Fruit fly (Drosophila melanogaster): ENCODE data around the gene CG15317.

Gene CG15317

dm6 chrX:9600083-9600817 lies 43.9 kb upstream of the CG15317 start (continued):
- TF ChIP-seq CG14667 (GFP tag; IDR thresholded peaks at IDR 0.05) (0 out of 2 replicates have a peak, but pooled peaks have one; percentile 40), nerfin-1 (tag; optimal IDR thresholded peaks at IDR 0.05) (peak; percentile 64), disco-r (GFP tag; optimal IDR thresholded peaks at IDR 0.05) (peak; percentile 48), sima (GFP tag; optimal IDR thresholded peaks at IDR 0.05) (peak; percentile 43), CG3065 (GFP tag; optimal IDR thresholded peaks at IDR 0.05) (peak; percentile 14), CG34224 (GFP tag; IDR thresholded peaks at IDR 0.05; ENCODE audit: partially characterized antibody) (no peak), danr (GFP tag; IDR thresholded peaks at IDR 0.05) (0 out of 2 replicates have a peak, but pooled peaks have one; percentile 28), Usf (GFP tag; optimal IDR thresholded peaks at IDR 0.05) (peak; percentile 40), CG15479 (GFP tag; optimal IDR thresholded peaks at IDR 0.05) (no peak), tap (tag; optimal IDR thresholded peaks at IDR 0.05) (peak; percentile 44), nmo (GFP tag; optimal IDR thresholded peaks at IDR 0.05) (peak; percentile 89), CG14965 (GFP tag; optimal IDR thresholded peaks at IDR 0.05; ENCODE audit: borderline replicate concordance) (no peak), CG11247 (GFP tag; IDR thresholded peaks at IDR 0.05) (0 out of 2 replicates have a peak, but pooled peaks have one; percentile 34), CG10321 (GFP tag; IDR thresholded peaks at IDR 0.05) (no peak), CG15011 (GFP tag; optimal IDR thresholded peaks at IDR 0.05) (no peak), pnt (GFP tag; optimal IDR thresholded peaks at IDR 0.05) (peak; percentile 71), ato (GFP tag; IDR thresholded peaks at IDR 0.05; ENCODE audit: partially characterized antibody) (no peak), tx (GFP tag; optimal IDR thresholded peaks at IDR 0.05) (peak; percentile 44), hbn (GFP tag; IDR thresholded peaks at IDR 0.05; ENCODE audit: partially characterized antibody) (no peak), CG6689 (GFP tag; IDR thresholded peaks at IDR 0.05) (peak; percentile 73), CG2712 (tag; optimal IDR thresholded peaks at IDR 0.05) (peak; percentile 77), dati (GFP tag; IDR thresholded peaks at IDR 0.05) (no peak), CG17385 (GFP tag; optimal IDR thresholded peaks at IDR 0.05) (peak; percentile 74), CG4854 (GFP tag; optimal IDR thresholded peaks at IDR 0.05) (peak; percentile 49), CG4424 (GFP tag; optimal IDR thresholded peaks at IDR 0.05) (peak; percentile 71), Stat92E (GFP tag; optimal IDR thresholded peaks at IDR 0.05) (no peak), ap (GFP tag; IDR thresholded peaks at IDR 0.05) (peak; percentile 37; the same call in 1 of the 2 replicates), CG1233 (GFP tag; optimal IDR thresholded peaks at IDR 0.05) (peak; percentile 64), CG3726 (GFP tag; IDR thresholded peaks at IDR 0.05) (no peak)

- no peak for TF ChIP-seq CG5245 (GFP tag; optimal IDR thresholded peaks at IDR 0.05)
- TF ChIP-seq bbx (GFP tag; IDR thresholded peaks at IDR 0.05; ENCODE audit: partially characterized antibody) = no peak
- TF ChIP-seq amos (GFP tag; IDR thresholded peaks at IDR 0.05; ENCODE audit: partially characterized antibody) = no peak
- no peak for TF ChIP-seq Scr (GFP tag; IDR thresholded peaks at IDR 0.05; ENCODE audit: partially characterized antibody)
- TF ChIP-seq HmgD (GFP tag; optimal IDR thresholded peaks at IDR 0.05) = no peak
- no peak for TF ChIP-seq ems (GFP tag; optimal IDR thresholded peaks at IDR 0.05)
- TF ChIP-seq CG14965 (GFP tag; optimal IDR thresholded peaks at IDR 0.05; ENCODE audit: borderline replicate concordance) = no peak
- TF ChIP-seq ham (GFP tag; IDR thresholded peaks at IDR 0.05) = no peak
- TF ChIP-seq CG13296 (GFP tag; optimal IDR thresholded peaks at IDR 0.05) = no peak
- TF ChIP-seq ac (GFP tag; optimal IDR thresholded peaks at IDR 0.05) = no peak
- TF ChIP-seq GATAe (GFP tag; conservative IDR thresholded peaks at IDR 0.05) = 0 out of 2 replicates have a peak, but pooled peaks have one; percentile 16
- TF ChIP-seq insv (GFP tag; optimal IDR thresholded peaks at IDR 0.05) = no peak
- no peak for TF ChIP-seq CG16863 (GFP tag; optimal IDR thresholded peaks at IDR 0.05)
- TF ChIP-seq CG18011 (GFP tag; optimal IDR thresholded peaks at IDR 0.05) = no peak
- no peak for TF ChIP-seq CG12659 (GFP tag; optimal IDR thresholded peaks at IDR 0.05)
- TF ChIP-seq CG1647 (GFP tag; optimal IDR thresholded peaks at IDR 0.05) = no peak
- no peak for TF ChIP-seq caup (GFP tag; optimal IDR thresholded peaks at IDR 0.05; ENCODE audit: severe bottlenecking)
- peak; percentile 69 for TF ChIP-seq Vsx1 (GFP tag; optimal IDR thresholded peaks at IDR 0.05)
- TF ChIP-seq CG1603 (tag; optimal IDR thresholded peaks at IDR 0.05) = no peak
Observed at dm6 chrX:9599158-9600082, 43.1 kb upstream of the CG15317 start.

Data from whole organism, embryonic.